Fruit fly (Drosophila melanogaster): ENCODE data around the gene CG2611.
A peak's percentile ranks its signal among the peaks of the same experiment; 100 is the strongest.

The CG2611 gene

dm6 chr2L:20681648-20682098 is 31.7 kb downstream of the CG2611 start, which contains the start of gene Cen:
Gene Cen (minus strand): TSS chr2L:20681846.
- TF ChIP-seq EcR (GFP tag; optimal IDR thresholded peaks at IDR 0.05) (no peak), Snoo (tag; optimal IDR thresholded peaks at IDR 0.05) (no peak), CG8159 (tag; optimal IDR thresholded peaks at IDR 0.05) (no peak), CG17806 (tag; optimal IDR thresholded peaks at IDR 0.05) (no peak), CG12605 (GFP tag; IDR thresholded peaks at IDR 0.05) (peak; percentile 52; the same call in 1 of the 2 replicates), CG34367 (tag; optimal IDR thresholded peaks at IDR 0.05) (peak; percentile 35), CG8301 (tag; optimal IDR thresholded peaks at IDR 0.05) (peak; percentile 22), CG9948 (tag; optimal IDR thresholded peaks at IDR 0.05) (no peak), CG13204 (GFP tag; optimal IDR thresholded peaks at IDR 0.05) (no peak), Pif1B (GFP tag; optimal IDR thresholded peaks at IDR 0.05) (peak; percentile 73), CG15710 (tag; optimal IDR thresholded peaks at IDR 0.05) (peak; percentile 63), Ets98B (GFP tag; IDR thresholded peaks at IDR 0.05) (0 out of 2 replicates have a peak, but pooled peaks have one; percentile 13), CG14655 (GFP tag; optimal IDR thresholded peaks at IDR 0.05) (no peak), rn (GFP tag; IDR thresholded peaks at IDR 0.05) (no peak), fd96Ca (GFP tag; IDR thresholded peaks at IDR 0.05) (no peak), CG10348 (GFP tag; IDR thresholded peaks at IDR 0.05) (no peak), Pif1A (GFP tag; optimal IDR thresholded peaks at IDR 0.05) (no peak), gl (tag; optimal IDR thresholded peaks at IDR 0.05) (no peak), CG4496 (GFP tag; IDR thresholded peaks at IDR 0.05) (0 out of 3 replicates have a peak, but pooled peaks have one; percentile 62), CG32121 (GFP tag; IDR thresholded peaks at IDR 0.05) (0 out of 2 replicates have a peak, but pooled peaks have one; percentile 12), D1 (tag; optimal IDR thresholded peaks at IDR 0.05) (no peak)

DNA sequence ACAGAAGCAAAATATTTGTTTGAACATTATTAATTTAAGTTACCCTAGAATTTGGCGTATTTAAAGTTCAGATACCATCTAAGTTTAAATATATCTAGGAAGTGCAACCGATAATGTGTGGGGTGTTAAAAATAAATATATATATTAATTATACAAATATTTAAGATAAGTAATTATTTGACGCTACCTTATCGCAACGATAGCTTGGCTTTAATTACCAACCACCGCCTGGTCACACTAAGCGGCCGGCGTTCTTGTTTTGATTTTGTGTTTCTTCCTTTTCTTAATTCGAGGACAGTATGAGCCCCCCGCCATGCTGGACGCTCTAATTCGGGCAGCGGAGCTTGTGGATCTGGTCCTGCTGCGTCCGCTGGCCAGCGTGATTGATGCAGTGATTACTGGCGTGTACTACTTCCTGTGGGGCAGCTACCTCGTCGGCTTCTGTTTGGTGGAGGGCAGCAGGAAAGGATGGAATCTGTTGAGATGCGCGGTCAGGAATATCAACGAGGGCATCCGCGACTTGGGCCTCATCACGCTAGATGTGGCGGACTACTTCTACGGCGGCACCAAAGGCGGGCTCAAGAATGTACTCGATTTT is 32.2 kb downstream of the CG2611 start, which contains the start of gene CG2617:
Gene CG2617, plus strand, starts transcription at position 233 of the 598 bp plus-strand sequence.
- TF ChIP-seq CG9948 (tag; optimal IDR thresholded peaks at IDR 0.05) = no peak
- no peak for TF ChIP-seq gl (tag; optimal IDR thresholded peaks at IDR 0.05)
- TF ChIP-seq Snoo (tag; optimal IDR thresholded peaks at IDR 0.05) = no peak
- no peak for TF ChIP-seq CG17806 (tag; optimal IDR thresholded peaks at IDR 0.05)
- no peak for TF ChIP-seq CG32121 (GFP tag; IDR thresholded peaks at IDR 0.05)
- no peak for TF ChIP-seq CG34367 (tag; optimal IDR thresholded peaks at IDR 0.05)
- no peak for TF ChIP-seq CG15710 (tag; optimal IDR thresholded peaks at IDR 0.05)
- TF ChIP-seq rn (GFP tag; IDR thresholded peaks at IDR 0.05) = no peak
- TF ChIP-seq CG4496 (GFP tag; IDR thresholded peaks at IDR 0.05) = no peak
- TF ChIP-seq CG10348 (GFP tag; IDR thresholded peaks at IDR 0.05) = no peak
- no peak for TF ChIP-seq EcR (GFP tag; optimal IDR thresholded peaks at IDR 0.05)

DNA sequence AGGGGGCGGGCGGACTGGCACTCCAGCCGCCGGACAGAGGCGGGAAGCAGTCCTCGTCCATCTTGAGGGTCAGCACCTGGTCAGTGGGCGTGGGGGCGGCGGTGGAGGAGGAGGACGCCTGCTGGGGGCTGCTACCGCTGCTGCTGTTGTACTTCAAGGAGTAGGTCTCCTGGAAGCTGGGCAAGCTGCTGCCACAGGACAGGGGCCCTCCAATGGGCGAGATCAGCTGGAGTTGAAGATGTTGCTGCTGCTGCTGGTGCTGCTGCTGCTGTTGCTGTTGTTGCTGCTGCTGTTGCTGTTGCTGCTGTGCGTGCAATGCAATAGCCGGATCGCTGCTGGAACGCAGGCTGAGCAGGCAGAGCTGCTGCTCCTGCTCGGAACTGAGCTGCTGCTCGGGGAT is 38.7 kb downstream of the CG2611 start:
- TF ChIP-seq Pif1A (GFP tag; optimal IDR thresholded peaks at IDR 0.05) (no peak), CG8159 (tag; optimal IDR thresholded peaks at IDR 0.05) (no peak), fd96Ca (GFP tag; IDR thresholded peaks at IDR 0.05) (no peak), D1 (tag; optimal IDR thresholded peaks at IDR 0.05) (no peak), CG8301 (tag; optimal IDR thresholded peaks at IDR 0.05) (no peak), CG13204 (GFP tag; optimal IDR thresholded peaks at IDR 0.05) (no peak), CG14655 (GFP tag; optimal IDR thresholded peaks at IDR 0.05) (no peak), CG32121 (GFP tag; IDR thresholded peaks at IDR 0.05) (no peak)

- TF ChIP-seq CG32121 (GFP tag; IDR thresholded peaks at IDR 0.05) (no peak), CG4496 (GFP tag; IDR thresholded peaks at IDR 0.05) (0 out of 3 replicates have a peak, but pooled peaks have one; percentile 18)
These were observed 40.1 kb downstream of the CG2611 start for dm6 chr2L:20690055-20690454.

dm6 chr2L:20695066-20695465 is 45.1 kb downstream of the CG2611 start:
- no peak for TF ChIP-seq D1 (tag; optimal IDR thresholded peaks at IDR 0.05)
- TF ChIP-seq CG17806 (tag; optimal IDR thresholded peaks at IDR 0.05) = no peak
- peak; percentile 36 for TF ChIP-seq CG8301 (tag; optimal IDR thresholded peaks at IDR 0.05)
- peak; percentile 48 for TF ChIP-seq Pif1A (GFP tag; optimal IDR thresholded peaks at IDR 0.05)
- peak; percentile 2 for TF ChIP-seq CG34367 (tag; optimal IDR thresholded peaks at IDR 0.05)
- no peak for TF ChIP-seq CG13204 (GFP tag; optimal IDR thresholded peaks at IDR 0.05)
- TF ChIP-seq Pif1B (GFP tag; optimal IDR thresholded peaks at IDR 0.05) = peak; percentile 35
- peak; percentile 39; the same call in 2 of the 3 replicates for TF ChIP-seq fd96Ca (GFP tag; IDR thresholded peaks at IDR 0.05)
- no peak for TF ChIP-seq CG32121 (GFP tag; IDR thresholded peaks at IDR 0.05)
- no peak for TF ChIP-seq CG10348 (GFP tag; IDR thresholded peaks at IDR 0.05)
- no peak for TF ChIP-seq CG15710 (tag; optimal IDR thresholded peaks at IDR 0.05)
- TF ChIP-seq EcR (GFP tag; optimal IDR thresholded peaks at IDR 0.05) = no peak
- no peak for TF ChIP-seq rn (GFP tag; IDR thresholded peaks at IDR 0.05)
- TF ChIP-seq gl (tag; optimal IDR thresholded peaks at IDR 0.05) = no peak
- TF ChIP-seq CG8159 (tag; optimal IDR thresholded peaks at IDR 0.05) = no peak
- TF ChIP-seq CG9948 (tag; optimal IDR thresholded peaks at IDR 0.05) = no peak
- no peak for TF ChIP-seq Snoo (tag; optimal IDR thresholded peaks at IDR 0.05)
- no peak for TF ChIP-seq CG4496 (GFP tag; IDR thresholded peaks at IDR 0.05)
- TF ChIP-seq CG12605 (GFP tag; IDR thresholded peaks at IDR 0.05) = no peak
- peak; percentile 40; the same call in 1 of the 2 replicates for TF ChIP-seq Ets98B (GFP tag; IDR thresholded peaks at IDR 0.05)
- TF ChIP-seq CG14655 (GFP tag; optimal IDR thresholded peaks at IDR 0.05) = peak; percentile 59
